Worm (Caenorhabditis elegans) whole organism, late embryonic: ENCODE measurements around the gene C04A2.15.

ENCODE experiments used
- K02D7.2 ChIP-seq: sonication (generic microtip); optimal IDR thresholded peaks from 2 replicates; lab custom pipeline; 2017; ENCODE audit warnings: mild to moderate bottlenecking, missing genetic modification characterization, missing compliant biosample characterization
- K09A11.1 ChIP-seq: sonication (generic microtip); optimal IDR thresholded peaks from 2 replicates; lab custom pipeline; 2017; ENCODE audit warnings: antibody characterized with exemption, mild to moderate bottlenecking, missing genetic modification characterization, missing compliant biosample characterization; ENCODE audit not compliant: insufficient read depth
- Y22D7AL.16 ChIP-seq: sonication (generic microtip); optimal IDR thresholded peaks from 2 replicates; lab custom pipeline; 2016; ENCODE audit warnings: missing genetic modification characterization, missing compliant biosample characterization
- ahr-1 ChIP-seq: sonication (generic microtip); optimal IDR thresholded peaks from 2 replicates; lab custom pipeline; 2016; ENCODE audit warnings: missing genetic modification characterization, missing compliant biosample characterization
- ama-1 ChIP-seq: fragments of 150-350 bp; optimal IDR thresholded peaks from 2 replicates; lab custom pipeline; 2014
- ceh-14 ChIP-seq: sonication (generic microtip); optimal IDR thresholded peaks from 2 replicates; lab custom pipeline; 2016; ENCODE audit warnings: missing genotype, missing genetic modification characterization, missing compliant biosample characterization
- ceh-18 ChIP-seq: sonication (generic microtip); optimal IDR thresholded peaks from 2 replicates; lab custom pipeline; 2016; ENCODE audit warnings: missing genetic modification characterization, missing compliant biosample characterization
- ceh-19 ChIP-seq: fragments of 200-800 bp; sonication (Bioruptor generic); optimal IDR thresholded peaks from 2 replicates; lab custom pipeline; 2018; ENCODE audit warnings: mild to moderate bottlenecking, missing genetic modification characterization, missing compliant biosample characterization
- ceh-30 ChIP-seq: fragments of 150-350 bp; optimal IDR thresholded peaks from 2 replicates; lab custom pipeline; 2014; ENCODE audit warnings: missing biosample characterization, missing genetic modification characterization
- ceh-31 ChIP-seq: sonication (generic microtip); optimal IDR thresholded peaks from 2 replicates; lab custom pipeline; 2016; ENCODE audit warnings: missing genetic modification characterization, missing compliant biosample characterization
- ceh-34 ChIP-seq: sonication (generic microtip); optimal IDR thresholded peaks from 2 replicates; lab custom pipeline; 2016; ENCODE audit warnings: mild to moderate bottlenecking, missing genetic modification characterization, missing compliant biosample characterization
- ceh-45 ChIP-seq: fragments of 200-800 bp; sonication (Bioruptor generic); IDR thresholded peaks from 2 replicates; pipeline ENCODE4 v1.3.6; 2022; ENCODE audit warnings: missing genetic modification reagents, missing genetic modification characterization, missing compliant biosample characterization
- ceh-48 ChIP-seq: sonication (generic microtip); optimal IDR thresholded peaks from 2 replicates; lab custom pipeline; 2016; ENCODE audit warnings: missing genetic modification characterization, inconsistent platforms, missing compliant biosample characterization
- che-1 ChIP-seq: sonication (generic microtip); optimal IDR thresholded peaks from 2 replicates; lab custom pipeline; 2016; ENCODE audit warnings: mild to moderate bottlenecking, missing genetic modification characterization, missing compliant biosample characterization
- dve-1 ChIP-seq: sonication (generic microtip); optimal IDR thresholded peaks from 2 replicates; lab custom pipeline; 2017; ENCODE audit warnings: antibody characterized with exemption, mild to moderate bottlenecking, missing genetic modification characterization, missing compliant biosample characterization
- elt-2 ChIP-seq: sonication (generic microtip); optimal IDR thresholded peaks from 2 replicates; lab custom pipeline; 2016; ENCODE audit warnings: missing genetic modification reagents, missing genetic modification characterization, missing compliant biosample characterization
- eyg-1 ChIP-seq: sonication (generic microtip); optimal IDR thresholded peaks from 2 replicates; lab custom pipeline; 2016; ENCODE audit warnings: missing genotype, missing genetic modification characterization, missing compliant biosample characterization
- fkh-6 ChIP-seq: sonication (generic microtip); optimal IDR thresholded peaks from 2 replicates; lab custom pipeline; 2016; ENCODE audit warnings: missing genetic modification characterization, missing compliant biosample characterization
- gmeb-2 ChIP-seq: sonication (generic microtip); optimal IDR thresholded peaks from 2 replicates; lab custom pipeline; 2016; ENCODE audit warnings: missing genetic modification characterization, inconsistent platforms, missing compliant biosample characterization
- hlh-30 ChIP-seq: sonication (generic microtip); optimal IDR thresholded peaks from 2 replicates; lab custom pipeline; 2017; ENCODE audit warnings: antibody characterized with exemption, missing genetic modification characterization, missing compliant biosample characterization; ENCODE audit not compliant: insufficient read depth
- hlh-6 ChIP-seq: sonication (generic microtip); optimal IDR thresholded peaks from 2 replicates; lab custom pipeline; 2016; ENCODE audit warnings: missing genotype, missing genetic modification characterization, missing compliant biosample characterization
- lim-6 ChIP-seq: sonication (generic microtip); optimal IDR thresholded peaks from 2 replicates; lab custom pipeline; 2016; ENCODE audit warnings: missing genetic modification characterization, missing compliant biosample characterization
- nfya-1 ChIP-seq: sonication (generic microtip); optimal IDR thresholded peaks from 2 replicates; lab custom pipeline; 2017; ENCODE audit warnings: missing genetic modification characterization, mild to moderate bottlenecking, missing compliant biosample characterization, antibody characterized with exemption, moderate library complexity
- pag-3 ChIP-seq: sonication (generic microtip); optimal IDR thresholded peaks from 2 replicates; lab custom pipeline; 2016; ENCODE audit warnings: missing compliant biosample characterization, missing genetic modification characterization, borderline replicate concordance
- pha-2 ChIP-seq: sonication (generic microtip); optimal IDR thresholded peaks from 2 replicates; lab custom pipeline; 2017; ENCODE audit warnings: mild to moderate bottlenecking, missing genetic modification characterization, missing compliant biosample characterization
- pqm-1 ChIP-seq: sonication (generic microtip); optimal IDR thresholded peaks from 2 replicates; lab custom pipeline; 2016; ENCODE audit warnings: missing genetic modification characterization, missing compliant biosample characterization
- pros-1 ChIP-seq: fragments of 150-350 bp; optimal IDR thresholded peaks from 2 replicates; lab custom pipeline; 2014; ENCODE audit warnings: missing biosample characterization, missing genetic modification reagents, missing genetic modification characterization
- ref-2 ChIP-seq: sonication (generic microtip); optimal IDR thresholded peaks from 2 replicates; lab custom pipeline; 2016; ENCODE audit warnings: missing genetic modification characterization, missing compliant biosample characterization
- sox-2 ChIP-seq: fragments of 200-800 bp; sonication (Bioruptor generic); IDR thresholded peaks from 2 replicates; pipeline ENCODE4 v1.3.6; 2022; ENCODE audit warnings: missing genetic modification reagents, missing genetic modification characterization, missing compliant biosample characterization
- syd-9 ChIP-seq: sonication (generic microtip); optimal IDR thresholded peaks from 2 replicates; lab custom pipeline; 2016; ENCODE audit warnings: mild to moderate bottlenecking, missing genetic modification characterization, moderate library complexity, missing compliant biosample characterization
- tbx-2 ChIP-seq: sonication (generic microtip); optimal IDR thresholded peaks from 2 replicates; lab custom pipeline; 2016; ENCODE audit warnings: missing genetic modification characterization, missing compliant biosample characterization
- tbx-7 ChIP-seq: sonication (generic microtip); optimal IDR thresholded peaks from 2 replicates; lab custom pipeline; 2016; ENCODE audit warnings: missing genotype, missing genetic modification characterization, missing compliant biosample characterization
- unc-3 ChIP-seq, 2 experiments: fragments of 200-800 bp in 1 of 2; sonication (Bioruptor generic) in 1 of 2; sonication (generic microtip) in 1 of 2; conservative IDR thresholded peaks in 1 of 2; optimal IDR thresholded peaks in 1 of 2; 2 replicates each; pipeline versions ENCODE4 v1.3.6 to Lab custom; 2016 to 2022; ENCODE audit warnings: missing compliant biosample characterization in 2 of 2, missing genetic modification characterization in 2 of 2, missing genetic modification reagents in 1 of 2
- unc-42 ChIP-seq: sonication (generic microtip); optimal IDR thresholded peaks from 2 replicates; lab custom pipeline; 2016; ENCODE audit warnings: missing genotype, missing genetic modification characterization, missing compliant biosample characterization
- unc-55 ChIP-seq: sonication (generic microtip); optimal IDR thresholded peaks from 2 replicates; lab custom pipeline; 2017; ENCODE audit warnings: missing biosample characterization, missing genetic modification reagents, missing genetic modification characterization
- unc-86 ChIP-seq: sonication (generic microtip); optimal IDR thresholded peaks from 2 replicates; lab custom pipeline; 2016; ENCODE audit warnings: missing genetic modification characterization, missing compliant biosample characterization
- zip-5 ChIP-seq: sonication (generic microtip); optimal IDR thresholded peaks from 2 replicates; lab custom pipeline; 2016; ENCODE audit warnings: missing genetic modification characterization, missing compliant biosample characterization

The C04A2.15 gene

ce11 chrII:6835972-6836595 lies 16.0 kb upstream of the C04A2.15 start:
- TF ChIP-seq pros-1 (tag; lab: Kevin White, UChicago) (no peak), fkh-6 (tag; lab: Kevin White, UChicago) (no peak), Y22D7AL.16 (no peak), pag-3 (no peak), tbx-7 (no peak), tbx-2 (tag; lab: Kevin White, UChicago) (peak; percentile 42), che-1 (tag; lab: Kevin White, UChicago) (no peak), unc-55 (GFP tag; lab: Kevin White, UChicago) (peak; percentile 13), zip-5 (tag; lab: Kevin White, UChicago) (no peak), ref-2 (tag; lab: Kevin White, UChicago) (peak; percentile 27), K02D7.2 (tag; lab: Kevin White, UChicago) (no peak), syd-9 (no peak), ceh-48 (tag; lab: Kevin White, UChicago) (no peak), sox-2 (GFP tag; lab: Robert Waterston, UW) (no peak), hlh-6 (no peak)
- TF ChIP-seq, all 69 proteins: peak for 3

- no peak for TF ChIP-seq pha-2
- no peak for TF ChIP-seq tbx-2 (tag; lab: Kevin White, UChicago)
- TF ChIP-seq unc-86 (tag; lab: Kevin White, UChicago), result no peak
- no peak for TF ChIP-seq ama-1 (lab: Kevin White, UChicago)
- TF ChIP-seq ceh-34 (tag; lab: Kevin White, UChicago), result peak; percentile 77
- TF ChIP-seq lim-6 (tag; lab: Kevin White, UChicago), result no peak
- no peak for TF ChIP-seq ahr-1 (tag; lab: Kevin White, UChicago)
- TF ChIP-seq ceh-30 (tag; lab: Kevin White, UChicago), result no peak
- TF ChIP-seq pag-3, result no peak
- TF ChIP-seq elt-2 (tag; lab: Kevin White, UChicago), result peak; percentile 3
- no peak for TF ChIP-seq ceh-31 (tag; lab: Kevin White, UChicago)
- no peak for TF ChIP-seq dve-1 (tag; lab: Kevin White, UChicago)
- no peak for TF ChIP-seq K09A11.1 (tag; lab: Kevin White, UChicago)
- peak; percentile 4 for TF ChIP-seq ceh-19 (GFP tag; lab: Kevin White, UChicago)
These were observed 15.1 kb upstream of the C04A2.15 start for ce11 chrII:6836762-6837566.

DNA sequence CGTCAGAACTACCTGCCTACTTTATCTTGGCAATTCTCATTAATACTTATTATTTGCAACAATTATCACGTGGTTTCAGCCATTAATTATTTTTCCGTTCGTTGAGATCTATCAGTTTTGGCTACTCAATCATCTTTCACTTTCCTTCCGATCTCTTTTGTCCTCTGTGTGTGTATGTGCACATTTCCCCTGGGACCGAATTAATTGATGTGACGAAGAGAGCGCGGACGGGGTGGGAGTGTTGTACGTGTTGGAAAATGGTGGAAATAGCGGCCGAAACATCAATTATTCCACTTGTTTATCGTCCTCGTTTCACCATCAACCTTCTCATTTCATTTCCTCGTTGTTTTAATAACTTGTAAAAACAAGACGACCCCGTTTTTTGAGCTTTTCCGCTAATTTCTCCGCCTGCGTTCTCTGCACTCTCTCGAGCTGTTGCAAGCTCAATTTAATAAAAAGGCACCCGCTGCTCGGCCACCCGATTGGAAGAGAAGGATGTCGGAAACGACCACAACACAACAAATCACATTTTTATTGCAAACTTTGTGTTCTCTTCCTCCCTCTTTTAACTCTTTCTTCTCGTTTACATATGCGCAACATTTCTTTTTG lies 13.7 kb upstream of the C04A2.15 start:
- TF ChIP-seq lim-6 (tag; lab: Kevin White, UChicago), result peak; percentile 18
- TF ChIP-seq sox-2 (GFP tag; lab: Robert Waterston, UW), result peak; percentile 21; the same call in 1 of the 2 replicates
- TF ChIP-seq ceh-19 (GFP tag; lab: Kevin White, UChicago), result peak; percentile 0
- no peak for TF ChIP-seq ceh-45
- peak; percentile 84 for TF ChIP-seq unc-3 (GFP tag; conservative IDR thresholded peaks at IDR 0.05; lab: Robert Waterston, UW)
- peak; percentile 96 for TF ChIP-seq unc-3 (tag; optimal IDR thresholded peaks at IDR 0.05; lab: Kevin White, UChicago)
- TF ChIP-seq tbx-2 (tag; lab: Kevin White, UChicago), result peak; percentile 5
- TF ChIP-seq unc-42 (tag; lab: Kevin White, UChicago), result peak; percentile 97
- TF ChIP-seq ceh-31 (tag; lab: Kevin White, UChicago), result peak; percentile 53
- TF ChIP-seq ceh-14 (tag; lab: Kevin White, UChicago), result peak; percentile 61
- TF ChIP-seq unc-55 (GFP tag; lab: Kevin White, UChicago), result peak; percentile 83
- TF ChIP-seq eyg-1, result no peak
- no peak for TF ChIP-seq hlh-6
- TF ChIP-seq, all 69 proteins: peak for 9

DNA sequence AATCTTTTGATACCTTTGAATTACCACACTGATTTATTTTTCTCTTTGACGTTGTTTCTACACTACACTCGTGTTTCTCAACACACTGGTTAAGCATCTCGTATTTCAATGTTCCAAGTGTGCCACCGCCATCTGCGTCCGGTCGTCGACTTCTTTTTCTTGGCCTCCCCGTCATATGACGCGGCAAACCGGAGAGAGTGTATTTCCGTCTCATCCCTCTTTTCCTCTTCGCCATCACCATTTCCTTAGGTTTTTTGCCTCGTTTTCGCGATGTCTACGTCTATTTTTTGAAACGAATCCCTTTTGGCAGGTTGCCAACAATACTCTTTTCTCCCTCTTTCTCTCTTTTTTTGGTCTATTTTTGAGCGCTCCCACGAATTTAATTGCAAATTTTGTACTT lies 13.1 kb upstream of the C04A2.15 start:
- TF ChIP-seq nfya-1 (tag; lab: Kevin White, UChicago), result peak; percentile 29
- TF ChIP-seq gmeb-2, result no peak
- TF ChIP-seq hlh-30, result peak; percentile 75
- TF ChIP-seq unc-42 (tag; lab: Kevin White, UChicago), result no peak
- peak; percentile 96 for TF ChIP-seq ceh-34 (tag; lab: Kevin White, UChicago)
- TF ChIP-seq pqm-1 (tag; lab: Kevin White, UChicago), result no peak
- peak; percentile 46 for TF ChIP-seq tbx-2 (tag; lab: Kevin White, UChicago)
- TF ChIP-seq eyg-1, result peak; percentile 20
- peak; percentile 30 for TF ChIP-seq ceh-18 (tag; lab: Kevin White, UChicago)
